Fruit fly (Drosophila melanogaster): Measurements from ENCODE around the gene Pfrx.
A peak's percentile ranks its signal among the peaks of the same experiment; 100 is the strongest.

Pfrx gene

DNA sequence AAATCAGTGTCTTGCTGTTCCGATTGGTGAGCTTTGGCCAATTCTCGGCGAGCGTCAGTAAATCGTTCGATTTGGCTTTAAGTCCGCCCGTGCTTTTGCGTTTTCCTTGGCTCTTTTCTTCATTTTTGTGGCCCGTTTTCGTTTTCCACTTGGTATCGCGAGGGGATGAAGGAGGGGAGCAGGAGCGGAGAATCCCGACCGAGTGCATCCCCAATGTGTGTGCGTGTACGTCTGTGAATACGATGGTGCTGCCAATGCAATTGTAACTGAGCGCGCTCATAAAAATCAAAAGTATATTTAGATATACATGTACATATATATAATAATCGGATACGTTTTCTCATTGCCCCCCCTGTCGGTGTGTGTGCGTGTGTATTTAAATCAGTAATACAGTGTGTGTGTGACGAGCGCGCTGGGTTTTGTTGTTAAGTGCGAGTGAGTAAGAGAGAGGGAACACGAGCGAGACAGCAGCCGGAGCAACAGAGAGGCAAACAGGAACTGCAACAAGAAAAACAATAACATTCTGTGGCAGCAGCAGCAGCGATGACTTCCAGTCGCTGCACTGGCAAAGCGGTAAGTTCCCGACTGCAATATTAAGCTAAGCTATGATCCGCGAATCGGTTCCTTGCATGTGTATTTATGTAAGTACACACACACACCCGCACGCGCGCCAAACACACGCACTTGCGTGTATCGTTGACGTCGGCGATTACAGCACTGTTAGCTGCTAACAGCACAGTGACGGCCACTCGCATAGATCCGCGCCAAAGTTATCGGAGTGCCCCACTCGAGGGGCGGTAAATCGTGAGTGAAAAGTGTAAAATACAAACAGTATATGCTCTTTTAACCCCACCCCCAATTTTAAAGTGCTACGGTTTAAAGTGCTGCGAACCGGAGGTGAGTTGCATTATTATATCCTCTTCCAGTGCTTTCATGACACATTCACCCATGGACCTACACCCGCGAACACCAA is 592 bp downstream of the Pfrx start (continued):
- TF ChIP-seq cg (GFP tag; optimal IDR thresholded peaks at IDR 0.05) (peak; percentile 94), CG9215 (GFP tag; IDR thresholded peaks at IDR 0.05) (peak; percentile 62), chn (GFP tag; optimal IDR thresholded peaks at IDR 0.05) (peak; percentile 62), Fer3 (tag; optimal IDR thresholded peaks at IDR 0.05) (peak; percentile 59), bbx (GFP tag; IDR thresholded peaks at IDR 0.05; ENCODE audit: partially characterized antibody) (no peak), Nf-YC (tag; optimal IDR thresholded peaks at IDR 0.05) (peak; percentile 57), ATbp (GFP tag; optimal IDR thresholded peaks at IDR 0.05) (peak; percentile 61), eve (GFP tag; optimal IDR thresholded peaks at IDR 0.05) (no peak), CG11723 (GFP tag; optimal IDR thresholded peaks at IDR 0.05) (peak; percentile 33), CG13894 (tag; optimal IDR thresholded peaks at IDR 0.05) (peak; percentile 34), CG11504 (tag; optimal IDR thresholded peaks at IDR 0.05) (peak; percentile 72), sisA (GFP tag; IDR thresholded peaks at IDR 0.05) (peak; percentile 60), Dad (GFP tag; optimal IDR thresholded peaks at IDR 0.05) (peak; percentile 33), D (optimal IDR thresholded peaks at IDR 0.05) (no peak), D (GFP tag; optimal IDR thresholded peaks at IDR 0.05) (peak; percentile 31), Hmr (GFP tag; optimal IDR thresholded peaks at IDR 0.05) (peak; percentile 71), Meics (GFP tag; optimal IDR thresholded peaks at IDR 0.05) (peak; percentile 80), ewg (GFP tag; optimal IDR thresholded peaks at IDR 0.05) (peak; percentile 64), CTCF (GFP tag; optimal IDR thresholded peaks at IDR 0.05) (no peak), btn (GFP tag; optimal IDR thresholded peaks at IDR 0.05) (peak; percentile 3), Hr78 (GFP tag; optimal IDR thresholded peaks at IDR 0.05) (no peak), shn (GFP tag; optimal IDR thresholded peaks at IDR 0.05) (peak; percentile 59), CG7745 (tag; optimal IDR thresholded peaks at IDR 0.05) (no peak), schlank (tag; optimal IDR thresholded peaks at IDR 0.05) (peak; percentile 54), fd96Cb (tag; optimal IDR thresholded peaks at IDR 0.05) (peak; percentile 58), CG1792 (GFP tag; optimal IDR thresholded peaks at IDR 0.05) (peak; percentile 19), abd-A (tag; optimal IDR thresholded peaks at IDR 0.05) (no peak), pan (optimal IDR thresholded peaks at IDR 0.05) (no peak), pan (GFP tag; optimal IDR thresholded peaks at IDR 0.05 in 1 of 2, IDR thresholded peaks at IDR 0.05 in 1 of 2) (peak in 1 of 2 experiments; percentile 62), dmrt11E (tag; optimal IDR thresholded peaks at IDR 0.05) (peak; percentile 23), Pdp1 (GFP tag; optimal IDR thresholded peaks at IDR 0.05) (peak; percentile 56 to 71), B-H1 (GFP tag; IDR thresholded peaks at IDR 0.05) (peak; percentile 23; the same call in 1 of the 3 replicates), toy (GFP tag; IDR thresholded peaks at IDR 0.05) (no peak), pum (GFP tag; optimal IDR thresholded peaks at IDR 0.05) (peak; percentile 67), CG31365 (tag; optimal IDR thresholded peaks at IDR 0.05) (peak; percentile 48), NfI (GFP tag; optimal IDR thresholded peaks at IDR 0.05) (peak; percentile 64), esg (GFP tag; conservative IDR thresholded peaks at IDR 0.05) (peak; percentile 63), CG14710 (tag; optimal IDR thresholded peaks at IDR 0.05) (no peak), tgo (GFP tag; IDR thresholded peaks at IDR 0.05) (peak; percentile 53; the same call in 2 of the 3 replicates), slbo (GFP tag; IDR thresholded peaks at IDR 0.05) (peak; percentile 78), tx (GFP tag; optimal IDR thresholded peaks at IDR 0.05) (peak; percentile 34), Rfx (GFP tag; IDR thresholded peaks at IDR 0.05) (peak; percentile 76), CG31441 (GFP tag; IDR thresholded peaks at IDR 0.05) (peak; percentile 39; the same call in 1 of the 2 replicates), Bteb2 (GFP tag; optimal IDR thresholded peaks at IDR 0.05) (peak; percentile 1), CG13624 (GFP tag; optimal IDR thresholded peaks at IDR 0.05) (peak; percentile 15), CG13123 (GFP tag; optimal IDR thresholded peaks at IDR 0.05) (no peak), unpg (GFP tag; optimal IDR thresholded peaks at IDR 0.05) (peak; percentile 66), CG3726 (GFP tag; IDR thresholded peaks at IDR 0.05) (no peak), gem (tag; optimal IDR thresholded peaks at IDR 0.05) (peak; percentile 73)
